Fruit fly (Drosophila melanogaster): ENCODE data around the gene Rpn7.

The Rpn7 gene

dm6 chr3R:22468829-22469487 lies 7.1 kb upstream of the Rpn7 start (continued):
- TF ChIP-seq CG30020 (tag; optimal IDR thresholded peaks at IDR 0.05) (no peak), sd (tag; optimal IDR thresholded peaks at IDR 0.05) (peak; percentile 94), abd-A (tag; optimal IDR thresholded peaks at IDR 0.05) (peak; percentile 86), psq (GFP tag; optimal IDR thresholded peaks at IDR 0.05) (no peak), Dp (GFP tag; optimal IDR thresholded peaks at IDR 0.05) (no peak), CG3847 (GFP tag; IDR thresholded peaks at IDR 0.05) (peak; percentile 88), pb (GFP tag; optimal IDR thresholded peaks at IDR 0.05) (peak; percentile 88), nerfin-2 (GFP tag; IDR thresholded peaks at IDR 0.05; ENCODE audit: partially characterized antibody) (no peak), CG10209 (GFP tag; optimal IDR thresholded peaks at IDR 0.05) (peak; percentile 85), CG8089 (GFP tag; optimal IDR thresholded peaks at IDR 0.05) (peak; percentile 67), croc (GFP tag; conservative IDR thresholded peaks at IDR 0.05) (peak; percentile 66), E2f2 (GFP tag; IDR thresholded peaks at IDR 0.05) (peak; percentile 57), Nf-YC (tag; optimal IDR thresholded peaks at IDR 0.05) (peak; percentile 78), CG11504 (tag; optimal IDR thresholded peaks at IDR 0.05) (peak; percentile 91), Lpt (GFP tag; optimal IDR thresholded peaks at IDR 0.05) (no peak), Dref (GFP tag; IDR thresholded peaks at IDR 0.05) (no peak; the same call in 1 of the 2 replicates), twi (tag; optimal IDR thresholded peaks at IDR 0.05) (no peak), CG13424 (tag; optimal IDR thresholded peaks at IDR 0.05) (peak; percentile 90), CG1529 (GFP tag; optimal IDR thresholded peaks at IDR 0.05) (peak; percentile 42), CG10321 (GFP tag; IDR thresholded peaks at IDR 0.05) (peak; percentile 54; the same call in 1 of the 2 replicates), CG7839 (tag; optimal IDR thresholded peaks at IDR 0.05) (peak; percentile 92), Hr51 (GFP tag; optimal IDR thresholded peaks at IDR 0.05) (peak; percentile 84 to 96), chif (GFP tag; optimal IDR thresholded peaks at IDR 0.05) (peak; percentile 73 to 80), org-1 (GFP tag; optimal IDR thresholded peaks at IDR 0.05) (peak; percentile 91), otp (GFP tag; IDR thresholded peaks at IDR 0.05) (peak; percentile 37; the same call in 1 of the 3 replicates), danr (GFP tag; IDR thresholded peaks at IDR 0.05) (peak; percentile 61; the same call in 1 of the 2 replicates), zen2 (GFP tag; IDR thresholded peaks at IDR 0.05; ENCODE audit: partially characterized antibody) (no peak), Ssrp (tag; optimal IDR thresholded peaks at IDR 0.05) (peak; percentile 69), CG17802 (tag; optimal IDR thresholded peaks at IDR 0.05) (peak; percentile 41), CrebB (tag; optimal IDR thresholded peaks at IDR 0.05) (peak; percentile 82), CG30431 (GFP tag; optimal IDR thresholded peaks at IDR 0.05) (peak; percentile 67), Dll (GFP tag; IDR thresholded peaks at IDR 0.05; ENCODE audit: partially characterized antibody) (no peak), sna (GFP tag; IDR thresholded peaks at IDR 0.05; ENCODE audit: partially characterized antibody) (no peak), CG32532 (GFP tag; IDR thresholded peaks at IDR 0.05) (peak; percentile 86), Bgb (GFP tag; IDR thresholded peaks at IDR 0.05; ENCODE audit: partially characterized antibody) (no peak), pfk (GFP tag; optimal IDR thresholded peaks at IDR 0.05) (no peak), gce (GFP tag; IDR thresholded peaks at IDR 0.05) (peak; percentile 65; the same call in 1 of the 3 replicates), CG17385 (GFP tag; optimal IDR thresholded peaks at IDR 0.05) (peak; percentile 81), H15 (GFP tag; IDR thresholded peaks at IDR 0.05) (peak; percentile 71; the same call in 2 of the 3 replicates), wdn (GFP tag; IDR thresholded peaks at IDR 0.05) (peak; percentile 61; the same call in 1 of the 2 replicates), z (GFP tag; IDR thresholded peaks at IDR 0.05) (no peak), CG30403 (GFP tag; optimal IDR thresholded peaks at IDR 0.05) (peak; percentile 89), CG42726 (GFP tag; IDR thresholded peaks at IDR 0.05; ENCODE audit: partially characterized antibody) (no peak), CG14710 (tag; optimal IDR thresholded peaks at IDR 0.05) (peak; percentile 39), eyg (GFP tag; optimal IDR thresholded peaks at IDR 0.05) (peak; percentile 88), PHDP (tag; optimal IDR thresholded peaks at IDR 0.05) (peak; percentile 89), gfzf (GFP tag; optimal IDR thresholded peaks at IDR 0.05) (no peak), cato (GFP tag; optimal IDR thresholded peaks at IDR 0.05; ENCODE audit: borderline replicate concordance) (peak; percentile 59)
